Worm (Caenorhabditis elegans) whole organism, late embryonic: ENCODE measurements around the gene csn-3.
A peak's percentile ranks its signal among the peaks of the same experiment; 100 is the strongest.

Source experiments
- C38D4.7 ChIP-seq: fragments of 200-800 bp; sonication (Bioruptor generic); optimal IDR thresholded peaks from 2 replicates; lab custom pipeline; 2018; ENCODE audit warnings: mild to moderate bottlenecking, missing genetic modification characterization, moderate library complexity, missing compliant biosample characterization
- K09A11.1 ChIP-seq: sonication (generic microtip); optimal IDR thresholded peaks from 2 replicates; lab custom pipeline; 2017; ENCODE audit warnings: antibody characterized with exemption, mild to moderate bottlenecking, missing genetic modification characterization, missing compliant biosample characterization; ENCODE audit not compliant: insufficient read depth
- ahr-1 ChIP-seq: sonication (generic microtip); optimal IDR thresholded peaks from 2 replicates; lab custom pipeline; 2016; ENCODE audit warnings: missing genetic modification characterization, missing compliant biosample characterization
- ceh-14 ChIP-seq: sonication (generic microtip); optimal IDR thresholded peaks from 2 replicates; lab custom pipeline; 2016; ENCODE audit warnings: missing genotype, missing genetic modification characterization, missing compliant biosample characterization
- ceh-2 ChIP-seq: sonication (generic microtip); optimal IDR thresholded peaks from 2 replicates; lab custom pipeline; 2016; ENCODE audit warnings: missing genotype, missing genetic modification characterization, missing compliant biosample characterization
- ceh-22 ChIP-seq: sonication (generic microtip); optimal IDR thresholded peaks from 2 replicates; lab custom pipeline; 2017; ENCODE audit warnings: missing biosample characterization, missing genetic modification characterization
- ceh-34 ChIP-seq: sonication (generic microtip); optimal IDR thresholded peaks from 2 replicates; lab custom pipeline; 2016; ENCODE audit warnings: mild to moderate bottlenecking, missing genetic modification characterization, missing compliant biosample characterization
- ceh-45 ChIP-seq: fragments of 200-800 bp; sonication (Bioruptor generic); IDR thresholded peaks from 2 replicates; pipeline ENCODE4 v1.3.6; 2022; ENCODE audit warnings: missing genetic modification reagents, missing genetic modification characterization, missing compliant biosample characterization
- ceh-48 ChIP-seq: sonication (generic microtip); optimal IDR thresholded peaks from 2 replicates; lab custom pipeline; 2016; ENCODE audit warnings: missing genetic modification characterization, inconsistent platforms, missing compliant biosample characterization
- elt-2 ChIP-seq: sonication (generic microtip); optimal IDR thresholded peaks from 2 replicates; lab custom pipeline; 2016; ENCODE audit warnings: missing genetic modification reagents, missing genetic modification characterization, missing compliant biosample characterization
- elt-4 ChIP-seq: sonication (generic microtip); optimal IDR thresholded peaks from 2 replicates; lab custom pipeline; 2016; ENCODE audit warnings: missing genetic modification characterization, missing compliant biosample characterization
- eyg-1 ChIP-seq: sonication (generic microtip); optimal IDR thresholded peaks from 2 replicates; lab custom pipeline; 2016; ENCODE audit warnings: missing genotype, missing genetic modification characterization, missing compliant biosample characterization
- fax-1 ChIP-seq: sonication (generic microtip); optimal IDR thresholded peaks from 2 replicates; lab custom pipeline; 2016; ENCODE audit warnings: missing genotype, missing genetic modification characterization, missing compliant biosample characterization
- fkh-6 ChIP-seq: sonication (generic microtip); optimal IDR thresholded peaks from 2 replicates; lab custom pipeline; 2016; ENCODE audit warnings: missing genetic modification characterization, missing compliant biosample characterization
- hlh-6 ChIP-seq: sonication (generic microtip); optimal IDR thresholded peaks from 2 replicates; lab custom pipeline; 2016; ENCODE audit warnings: missing genotype, missing genetic modification characterization, missing compliant biosample characterization
- lim-6 ChIP-seq: sonication (generic microtip); optimal IDR thresholded peaks from 2 replicates; lab custom pipeline; 2016; ENCODE audit warnings: missing genetic modification characterization, missing compliant biosample characterization
- lin-11 ChIP-seq: fragments of 200-800 bp; sonication (Bioruptor generic); optimal IDR thresholded peaks from 2 replicates; lab custom pipeline; 2018; ENCODE audit warnings: mild to moderate bottlenecking, missing genetic modification characterization, missing compliant biosample characterization
- mec-3 ChIP-seq: sonication (generic microtip); optimal IDR thresholded peaks from 2 replicates; lab custom pipeline; 2016; ENCODE audit warnings: borderline replicate concordance, missing genetic modification characterization, missing compliant biosample characterization
- nfya-1 ChIP-seq: sonication (generic microtip); optimal IDR thresholded peaks from 2 replicates; lab custom pipeline; 2017; ENCODE audit warnings: missing genetic modification characterization, mild to moderate bottlenecking, missing compliant biosample characterization, antibody characterized with exemption, moderate library complexity
- pax-1 ChIP-seq: fragments of 150-350 bp; optimal IDR thresholded peaks from 2 replicates; lab custom pipeline; 2014; ENCODE audit warnings: missing biosample characterization, missing genetic modification characterization
- pha-2 ChIP-seq: sonication (generic microtip); optimal IDR thresholded peaks from 2 replicates; lab custom pipeline; 2017; ENCODE audit warnings: mild to moderate bottlenecking, missing genetic modification characterization, missing compliant biosample characterization
- pqm-1 ChIP-seq: sonication (generic microtip); optimal IDR thresholded peaks from 2 replicates; lab custom pipeline; 2016; ENCODE audit warnings: missing genetic modification characterization, missing compliant biosample characterization
- rnt-1 ChIP-seq: sonication (generic microtip); optimal IDR thresholded peaks from 2 replicates; lab custom pipeline; 2016; ENCODE audit warnings: missing genetic modification characterization, missing compliant biosample characterization
- sox-2 ChIP-seq: fragments of 200-800 bp; sonication (Bioruptor generic); IDR thresholded peaks from 2 replicates; pipeline ENCODE4 v1.3.6; 2022; ENCODE audit warnings: missing genetic modification reagents, missing genetic modification characterization, missing compliant biosample characterization
- sox-4 ChIP-seq: sonication (generic microtip); optimal IDR thresholded peaks from 2 replicates; lab custom pipeline; 2017; ENCODE audit warnings: mild to moderate bottlenecking, missing genetic modification characterization, inconsistent platforms, missing compliant biosample characterization
- syd-9 ChIP-seq: sonication (generic microtip); optimal IDR thresholded peaks from 2 replicates; lab custom pipeline; 2016; ENCODE audit warnings: mild to moderate bottlenecking, missing genetic modification characterization, moderate library complexity, missing compliant biosample characterization
- tbx-7 ChIP-seq: sonication (generic microtip); optimal IDR thresholded peaks from 2 replicates; lab custom pipeline; 2016; ENCODE audit warnings: missing genotype, missing genetic modification characterization, missing compliant biosample characterization
- ttx-3 ChIP-seq: sonication (generic microtip); optimal IDR thresholded peaks from 2 replicates; lab custom pipeline; 2016; ENCODE audit warnings: missing genetic modification reagents, missing genetic modification characterization, missing compliant biosample characterization
- unc-42 ChIP-seq: sonication (generic microtip); optimal IDR thresholded peaks from 2 replicates; lab custom pipeline; 2016; ENCODE audit warnings: missing genotype, missing genetic modification characterization, missing compliant biosample characterization
- unc-86 ChIP-seq: sonication (generic microtip); optimal IDR thresholded peaks from 2 replicates; lab custom pipeline; 2016; ENCODE audit warnings: missing genetic modification characterization, missing compliant biosample characterization
- zip-5 ChIP-seq: sonication (generic microtip); optimal IDR thresholded peaks from 2 replicates; lab custom pipeline; 2016; ENCODE audit warnings: missing genetic modification characterization, missing compliant biosample characterization
- ztf-16 ChIP-seq: sonication (generic microtip); optimal IDR thresholded peaks from 2 replicates; lab custom pipeline; 2017; ENCODE audit warnings: missing genetic modification characterization, missing compliant biosample characterization

csn-3 gene

ce11 chrIV:192046-192445 is 2.5 kb upstream of the csn-3 start, which contains the start of gene Y38C1AA.12 (continued):
- no peak for TF ChIP-seq elt-4 (tag; lab: Kevin White, UChicago)
- TF ChIP-seq rnt-1 (tag; lab: Kevin White, UChicago) = peak; percentile 74
- TF ChIP-seq unc-86 = peak; percentile 41
- TF ChIP-seq ceh-14 (tag; lab: Kevin White, UChicago) = peak; percentile 65
- TF ChIP-seq hlh-6 = peak; percentile 39
- peak; percentile 28 for TF ChIP-seq pqm-1
- TF ChIP-seq syd-9 (tag; lab: Kevin White, UChicago) = no peak
- peak; percentile 51 for TF ChIP-seq ttx-3 (tag; lab: Kevin White, UChicago)
- TF ChIP-seq fkh-6 (tag; lab: Kevin White, UChicago) = peak; percentile 52
- peak; percentile 58 for TF ChIP-seq lim-6 (tag; lab: Kevin White, UChicago)
- TF ChIP-seq pha-2 (tag; lab: Kevin White, UChicago) = peak; percentile 65
- no peak for TF ChIP-seq lin-11 (tag; lab: Kevin White, UChicago)
- peak; percentile 32 for TF ChIP-seq unc-42 (tag; lab: Kevin White, UChicago)
- TF ChIP-seq eyg-1 (tag; lab: Kevin White, UChicago) = peak; percentile 53
- peak; percentile 92 for TF ChIP-seq tbx-7 (tag; lab: Kevin White, UChicago)
- TF ChIP-seq mec-3 (tag; lab: Kevin White, UChicago) = peak; percentile 56
- TF ChIP-seq sox-4 (tag; lab: Kevin White, UChicago) = no peak
- peak; percentile 11 for TF ChIP-seq ceh-48
- TF ChIP-seq zip-5 (tag; lab: Kevin White, UChicago) = peak; percentile 89
- no peak for TF ChIP-seq sox-2 (GFP tag; lab: Robert Waterston, UW)
- no peak for TF ChIP-seq ceh-45
- TF ChIP-seq fax-1 (tag; lab: Kevin White, UChicago) = peak; percentile 74
- no peak for TF ChIP-seq K09A11.1 (tag; lab: Kevin White, UChicago)
- TF ChIP-seq ceh-34 (tag; lab: Kevin White, UChicago) = peak; percentile 71
- TF ChIP-seq ceh-2 (tag; lab: Kevin White, UChicago) = peak; percentile 86
- TF ChIP-seq elt-2 (tag; lab: Kevin White, UChicago) = peak; percentile 81
- TF ChIP-seq ztf-16 (tag; lab: Kevin White, UChicago) = peak; percentile 53
- TF ChIP-seq, all 69 proteins: peak for 33

DNA sequence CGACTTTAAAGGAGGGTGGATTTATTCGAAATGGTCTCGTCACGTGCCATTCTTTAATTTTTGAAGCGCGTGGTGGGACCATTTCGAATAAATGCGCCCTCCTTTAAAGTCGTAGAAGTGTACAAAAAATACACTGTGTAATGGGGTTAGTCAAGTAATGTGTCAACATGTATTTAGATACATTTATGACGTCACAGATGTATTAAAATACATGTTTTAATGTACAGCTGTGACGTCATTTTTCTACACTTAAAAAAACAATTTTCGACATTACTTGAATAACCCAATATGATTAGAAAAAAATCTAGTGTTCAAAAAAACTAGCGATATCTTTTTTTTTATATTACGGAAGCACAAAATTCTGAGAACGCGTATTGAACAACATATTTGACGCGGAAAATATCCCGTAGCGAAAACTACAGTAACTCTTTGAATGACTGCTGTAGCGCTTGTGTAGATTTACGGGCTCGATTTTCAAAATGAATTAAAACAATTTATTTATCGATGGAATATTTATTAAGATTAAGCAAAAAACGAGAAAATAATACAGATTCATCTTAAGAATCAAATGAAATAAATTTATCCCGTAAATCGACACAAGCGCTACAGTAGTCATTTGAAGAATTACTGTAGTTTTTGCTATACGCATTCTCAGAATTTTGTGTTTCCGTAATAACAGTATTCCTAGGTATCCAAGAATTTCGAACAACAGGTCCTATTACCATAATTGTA is 8.5 kb downstream of the csn-3 start, which contains the start of gene gfrp-1:
gfrp-1 (plus strand) TSS at position 682 of the 732 bp plus-strand sequence.
- TF ChIP-seq unc-42 (tag; lab: Kevin White, UChicago) = no peak

DNA sequence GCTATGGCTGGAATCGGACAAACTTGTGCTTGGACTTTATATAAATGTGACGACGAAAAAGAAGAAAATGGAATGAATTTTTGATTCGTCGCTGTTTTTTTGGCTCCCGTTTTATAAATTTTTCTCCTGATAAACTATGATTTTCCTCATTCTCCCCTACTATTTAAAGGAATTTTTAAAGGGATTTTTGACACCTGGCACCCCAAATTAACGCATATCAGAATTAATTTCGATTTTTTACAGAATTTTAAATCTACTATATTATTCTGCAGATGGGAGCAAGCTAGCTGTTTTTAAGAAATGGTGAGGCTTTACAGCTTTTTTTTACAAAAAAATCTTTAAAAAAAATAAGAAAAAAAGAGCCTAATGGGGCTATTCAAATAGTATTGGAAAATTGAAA is 10.5 kb downstream of the csn-3 start, which contains the start of gene coa-1:
coa-1 (plus strand) TSS at position 301 of the 400 bp plus-strand sequence.
- TF ChIP-seq pax-1 (tag; lab: Kevin White, UChicago) (no peak), ceh-14 (tag; lab: Kevin White, UChicago) (no peak), ttx-3 (tag; lab: Kevin White, UChicago) (no peak), ceh-45 (no peak), nfya-1 (tag; lab: Kevin White, UChicago) (no peak)
- TF ChIP-seq, all 69 proteins: peak for 0

DNA sequence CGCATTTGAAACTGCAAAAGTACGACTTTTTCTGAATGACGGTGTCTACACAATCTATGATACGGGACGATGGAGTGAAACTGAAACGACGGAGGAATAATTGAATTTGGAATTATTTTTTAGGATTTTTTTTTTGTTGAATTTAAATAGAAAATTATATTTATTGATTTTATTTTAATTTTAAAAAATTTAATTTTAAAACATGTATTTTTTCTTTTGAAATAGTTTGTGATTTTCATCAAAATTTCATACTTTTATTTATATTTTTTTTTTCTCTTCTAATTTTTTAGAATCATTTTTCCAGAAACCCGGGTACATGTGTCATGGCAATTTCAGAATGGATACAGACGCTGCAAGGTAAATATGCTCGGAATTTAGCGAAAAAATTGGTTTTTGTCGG is 13.3 kb downstream of the csn-3 start, which contains the start of gene Y38C1AA.1:
Y38C1AA.1 (plus strand) TSS at position 301 of the 400 bp plus-strand sequence.
- no peak for TF ChIP-seq ceh-22
- TF ChIP-seq ahr-1 (tag; lab: Kevin White, UChicago) = no peak
- no peak for TF ChIP-seq pax-1 (tag; lab: Kevin White, UChicago)
- TF ChIP-seq fkh-6 (tag; lab: Kevin White, UChicago) = no peak
- TF ChIP-seq syd-9 (tag; lab: Kevin White, UChicago) = no peak
- no peak for TF ChIP-seq lim-6 (tag; lab: Kevin White, UChicago)
- TF ChIP-seq C38D4.7 = no peak
- no peak for TF ChIP-seq zip-5 (tag; lab: Kevin White, UChicago)
- no peak for TF ChIP-seq hlh-6
